Fruit fly (Drosophila melanogaster) whole organism, prepupa: Measurements from ENCODE around the gene CG32413.

Source experiments
- CG16779 ChIP-seq: fragments of 200-800 bp; sonication (Bioruptor generic); optimal IDR thresholded peaks from 3 replicates; lab custom pipeline; 2017; ENCODE audit warnings: missing biosample characterization, mild to moderate bottlenecking, missing genetic modification characterization
- Eip93F ChIP-seq: fragments of 200-800 bp; sonication (Bioruptor generic); optimal IDR thresholded peaks from 2 replicates; lab custom pipeline; 2016; ENCODE audit warnings: missing biosample characterization, mild to moderate bottlenecking, missing genetic modification characterization
- Smox ChIP-seq: fragments of 200-800 bp; sonication (Bioruptor generic); optimal IDR thresholded peaks from 3 replicates; lab custom pipeline; 2016; ENCODE audit warnings: missing biosample characterization, missing genetic modification characterization
- Sox102F ChIP-seq: fragments of 200-800 bp; sonication (Bioruptor generic); optimal IDR thresholded peaks from 2 replicates; lab custom pipeline; 2016; ENCODE audit warnings: missing biosample characterization, mild to moderate bottlenecking, missing genetic modification characterization

- TF ChIP-seq Sox102F (GFP tag; lab: Kevin White, UChicago) (peak; percentile 11), Smox (GFP tag; lab: Kevin White, UChicago) (no peak), Eip93F (no peak), CG16779 (tag; lab: Kevin White, UChicago) (no peak)
These were observed 37.7 kb upstream of the CG32413 start for dm6 chr3L:5941508-5941907.
